Fruit fly (Drosophila melanogaster): ENCODE results near the gene obst-A.
A peak's percentile ranks its signal among the peaks of the same experiment; 100 is the strongest.

obst-A gene

DNA sequence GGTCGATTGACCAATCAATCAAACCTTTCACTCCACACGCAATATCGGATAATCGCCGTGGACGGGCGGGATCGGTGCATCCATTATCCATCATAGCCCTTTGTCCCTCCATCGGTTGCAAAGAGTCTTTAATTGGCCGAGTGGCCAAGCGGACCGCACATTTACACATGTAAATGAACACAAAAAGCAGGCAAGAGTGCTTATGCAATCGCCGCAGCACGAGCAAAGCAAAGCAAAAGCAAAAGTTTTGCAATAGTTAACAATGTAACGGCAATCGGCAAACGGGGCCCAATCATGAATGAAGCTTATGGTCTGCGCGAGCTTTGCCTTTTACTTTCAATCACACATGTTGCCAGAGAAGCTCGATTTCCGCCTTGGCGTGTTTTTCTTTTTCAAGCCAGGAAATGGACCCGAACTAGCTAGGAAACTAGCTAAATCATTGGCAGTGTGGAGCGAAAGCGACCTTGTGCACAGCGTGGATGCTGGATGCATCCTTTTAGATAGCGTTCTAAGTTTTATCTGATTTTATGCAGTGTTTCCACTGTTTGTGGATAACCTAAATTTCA is 3.7 kb downstream of the obst-A start:
- TF ChIP-seq CG12942 (GFP tag; optimal IDR thresholded peaks at IDR 0.05): no peak
- no peak for TF ChIP-seq CkIIα-i1 (GFP tag; IDR thresholded peaks at IDR 0.05)
- TF ChIP-seq Med (GFP tag): peak; percentile 36
- TF ChIP-seq CG3407 (GFP tag; optimal IDR thresholded peaks at IDR 0.05): no peak
- peak in 1 of 2 experiments; percentile 86 for TF ChIP-seq Pdp1 (GFP tag; optimal IDR thresholded peaks at IDR 0.05)
- TF ChIP-seq CG1603 (tag; optimal IDR thresholded peaks at IDR 0.05): peak; percentile 7
- TF ChIP-seq Atf6 (GFP tag; IDR thresholded peaks at IDR 0.05): no peak
- 0 out of 2 replicates have a peak, but pooled peaks have one; percentile 26 for TF ChIP-seq MBD-R2 (GFP tag; IDR thresholded peaks at IDR 0.05)
- peak; percentile 88 for TF ChIP-seq Blimp-1 (GFP tag; optimal IDR thresholded peaks at IDR 0.05)
- peak; percentile 89 for TF ChIP-seq CG5180 (GFP tag; optimal IDR thresholded peaks at IDR 0.05)
- no peak for TF ChIP-seq CG9797 (GFP tag; optimal IDR thresholded peaks at IDR 0.05)
- TF ChIP-seq da (GFP tag; optimal IDR thresholded peaks at IDR 0.05): no peak
- 0 out of 4 replicates have a peak, but pooled peaks have one; percentile 21 for TF ChIP-seq chinmo (GFP tag; IDR thresholded peaks at IDR 0.05; ENCODE audit: partially characterized antibody)
- TF ChIP-seq ci (GFP tag; IDR thresholded peaks at IDR 0.05): 0 out of 3 replicates have a peak, but pooled peaks have one; percentile 18
- TF ChIP-seq Awh (GFP tag; IDR thresholded peaks at IDR 0.05): peak; percentile 67
- TF ChIP-seq sc (optimal IDR thresholded peaks at IDR 0.05): no peak
- TF ChIP-seq sc (GFP tag; optimal IDR thresholded peaks at IDR 0.05): no peak
- peak; percentile 58 for TF ChIP-seq row (GFP tag; IDR thresholded peaks at IDR 0.05)
- peak; percentile 83 for TF ChIP-seq Sry-β (GFP tag; optimal IDR thresholded peaks at IDR 0.05)
- TF ChIP-seq fd96Cb (tag; optimal IDR thresholded peaks at IDR 0.05): no peak
- no peak for TF ChIP-seq D19A (tag; optimal IDR thresholded peaks at IDR 0.05)
- no peak for TF ChIP-seq Hr39 (optimal IDR thresholded peaks at IDR 0.05)
- TF ChIP-seq bbx (GFP tag; IDR thresholded peaks at IDR 0.05; ENCODE audit: partially characterized antibody): 0 out of 2 replicates have a peak, but pooled peaks have one; percentile 10
- TF ChIP-seq aop (GFP tag; IDR thresholded peaks at IDR 0.05): no peak
- TF ChIP-seq ssp (GFP tag; IDR thresholded peaks at IDR 0.05): 0 out of 2 replicates have a peak, but pooled peaks have one; percentile 28
- TF ChIP-seq br (optimal IDR thresholded peaks at IDR 0.05): no peak
- TF ChIP-seq CG17802 (tag; optimal IDR thresholded peaks at IDR 0.05): peak; percentile 7
- peak; percentile 27 for TF ChIP-seq oc (tag; optimal IDR thresholded peaks at IDR 0.05)

DNA sequence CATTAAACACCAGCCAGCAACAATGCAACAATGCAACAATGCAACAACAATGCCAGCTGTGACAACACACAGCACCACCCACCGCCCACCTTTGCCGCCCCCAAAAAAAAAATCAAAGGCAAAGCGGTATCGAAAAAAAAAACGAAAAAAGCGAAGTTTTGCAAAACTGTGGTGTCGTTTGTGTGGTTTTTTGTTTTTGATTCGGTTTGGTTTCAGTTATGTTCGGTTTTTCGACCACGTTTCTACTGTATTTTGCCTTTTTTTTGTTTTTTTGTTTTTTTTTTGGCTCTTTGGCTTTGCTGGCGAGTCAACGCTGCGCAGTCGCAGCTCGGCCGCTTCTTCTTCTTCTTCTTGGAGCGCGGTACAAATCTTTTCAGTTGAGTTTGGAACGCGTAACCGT is 4.6 kb downstream of the obst-A start, which contains the start of gene Peritrophin-A:
TSS of gene Peritrophin-A (plus strand) at position 370 of the 400 bp plus-strand sequence.
- TF ChIP-seq ash1 (GFP tag; optimal IDR thresholded peaks at IDR 0.05) (no peak), Ssrp (tag; optimal IDR thresholded peaks at IDR 0.05) (no peak), Dip3 (GFP tag; optimal IDR thresholded peaks at IDR 0.05) (no peak), sqz (GFP tag; optimal IDR thresholded peaks at IDR 0.05) (peak; percentile 67), H15 (GFP tag; IDR thresholded peaks at IDR 0.05) (no peak), Bteb2 (GFP tag; optimal IDR thresholded peaks at IDR 0.05) (no peak), fu2 (GFP tag; optimal IDR thresholded peaks at IDR 0.05) (no peak), Bgb (GFP tag; IDR thresholded peaks at IDR 0.05; ENCODE audit: partially characterized antibody) (no peak), Dad (GFP tag; optimal IDR thresholded peaks at IDR 0.05) (no peak), CG11085 (GFP tag; IDR thresholded peaks at IDR 0.05) (no peak), Ets97D (GFP tag; optimal IDR thresholded peaks at IDR 0.05) (no peak), unc-4 (GFP tag; IDR thresholded peaks at IDR 0.05; ENCODE audit: partially characterized antibody) (no peak), CG12942 (GFP tag; optimal IDR thresholded peaks at IDR 0.05) (no peak), al (GFP tag; IDR thresholded peaks at IDR 0.05) (no peak), CG15269 (tag; optimal IDR thresholded peaks at IDR 0.05) (no peak), CkIIα-i1 (GFP tag; IDR thresholded peaks at IDR 0.05) (no peak), CG8765 (GFP tag; IDR thresholded peaks at IDR 0.05) (no peak), CG15601 (tag; optimal IDR thresholded peaks at IDR 0.05) (no peak), Mad (GFP tag; optimal IDR thresholded peaks at IDR 0.05) (no peak), CG17385 (GFP tag; optimal IDR thresholded peaks at IDR 0.05) (peak; percentile 66), CG12071 (GFP tag; optimal IDR thresholded peaks at IDR 0.05) (no peak), grau (tag; optimal IDR thresholded peaks at IDR 0.05) (no peak), eyg (GFP tag; optimal IDR thresholded peaks at IDR 0.05) (no peak), CG3847 (GFP tag; IDR thresholded peaks at IDR 0.05) (no peak), BEAF-32 (GFP tag; optimal IDR thresholded peaks at IDR 0.05) (no peak), CG12104 (GFP tag; optimal IDR thresholded peaks at IDR 0.05) (no peak)

Data from whole organism, embryonic.